Worm (Caenorhabditis elegans): ENCODE results near the gene ctf-18.

The ctf-18 gene

ce11 chrIV:10153479-10153878 is 27.0 kb upstream of the ctf-18 start:
- TF ChIP-seq ham-2 (GFP tag; optimal IDR thresholded peaks at IDR 0.05) (no peak), sem-2 (GFP tag; optimal IDR thresholded peaks at IDR 0.05) (no peak), hlh-1 (tag; optimal IDR thresholded peaks at IDR 0.05) (no peak), nhr-237 (tag; optimal IDR thresholded peaks at IDR 0.05) (no peak)

- TF ChIP-seq elt-1 (tag; optimal IDR thresholded peaks at IDR 0.05; ENCODE audit: borderline replicate concordance, insufficient read depth) (no peak), ces-1 (GFP tag; optimal IDR thresholded peaks at IDR 0.05) (peak; percentile 92), sem-2 (GFP tag; optimal IDR thresholded peaks at IDR 0.05) (no peak), lsy-2 (tag; optimal IDR thresholded peaks at IDR 0.05) (peak; percentile 92), nhr-2 (tag; optimal IDR thresholded peaks at IDR 0.05) (peak; percentile 28)
Measured at ce11 chrIV:10151439-10151997, 25.1 kb upstream of the ctf-18 start, which contains the start of gene copg-1. Gene copg-1, plus strand, starts transcription at chrIV:10151947.

ce11 chrIV:10150552-10151004 is 24.1 kb upstream of the ctf-18 start, which contains the start of gene tsp-12:
Gene tsp-12, minus strand, starts transcription at chrIV:10150602.
- TF ChIP-seq lin-13 (tag; optimal IDR thresholded peaks at IDR 0.05) (no peak), mab-5 (tag; optimal IDR thresholded peaks at IDR 0.05) (no peak), ces-1 (GFP tag; optimal IDR thresholded peaks at IDR 0.05) (peak; percentile 83), ceh-83 (GFP tag; optimal IDR thresholded peaks at IDR 0.05) (no peak), lsy-2 (tag; optimal IDR thresholded peaks at IDR 0.05) (no peak), sptf-1 (tag; optimal IDR thresholded peaks at IDR 0.05) (peak; percentile 27)

- TF ChIP-seq lin-32 (GFP tag; optimal IDR thresholded peaks at IDR 0.05) (no peak), mls-2 (tag; optimal IDR thresholded peaks at IDR 0.05) (no peak), ztf-11 (tag; optimal IDR thresholded peaks at IDR 0.05) (no peak), sptf-1 (tag; optimal IDR thresholded peaks at IDR 0.05) (no peak), lsy-2 (tag; optimal IDR thresholded peaks at IDR 0.05) (no peak), ceh-43 (GFP tag; optimal IDR thresholded peaks at IDR 0.05) (no peak), mab-5 (tag; optimal IDR thresholded peaks at IDR 0.05) (no peak), bed-3 (GFP tag; optimal IDR thresholded peaks at IDR 0.05) (no peak)
Measured at ce11 chrIV:10148938-10149337, 22.5 kb upstream of the ctf-18 start, which contains the start of gene pigs-1. Gene pigs-1, minus strand, starts transcription at chrIV:10149038.

ce11 chrIV:10146885-10147284 is 20.4 kb upstream of the ctf-18 start, which contains the start of gene T14G10.8:
Gene T14G10.8, minus strand, starts transcription at chrIV:10146985.
- TF ChIP-seq nhr-237 (tag; optimal IDR thresholded peaks at IDR 0.05), result no peak
- TF ChIP-seq sem-2 (GFP tag; optimal IDR thresholded peaks at IDR 0.05), result no peak
- no peak for TF ChIP-seq pha-4 (tag; optimal IDR thresholded peaks at IDR 0.05)
- no peak for TF ChIP-seq M03D4.4 (tag; optimal IDR thresholded peaks at IDR 0.05)
- TF ChIP-seq unc-62 (GFP tag; optimal IDR thresholded peaks at IDR 0.05), result no peak
- TF ChIP-seq nhr-12 (tag; optimal IDR thresholded peaks at IDR 0.05), result no peak
- TF ChIP-seq bed-3 (GFP tag; optimal IDR thresholded peaks at IDR 0.05), result no peak
- no peak for TF ChIP-seq unc-39 (tag; optimal IDR thresholded peaks at IDR 0.05)

- TF ChIP-seq lin-13 (tag; optimal IDR thresholded peaks at IDR 0.05) (no peak), unc-39 (tag; optimal IDR thresholded peaks at IDR 0.05) (no peak), nhr-12 (tag; optimal IDR thresholded peaks at IDR 0.05) (no peak), elt-3 (tag; optimal IDR thresholded peaks at IDR 0.05) (no peak), lin-32 (GFP tag; optimal IDR thresholded peaks at IDR 0.05) (no peak), mls-2 (tag; optimal IDR thresholded peaks at IDR 0.05) (no peak), cnd-1 (tag; optimal IDR thresholded peaks at IDR 0.05) (no peak), nhr-237 (tag; optimal IDR thresholded peaks at IDR 0.05) (no peak), hlh-1 (tag; optimal IDR thresholded peaks at IDR 0.05) (no peak), ces-1 (GFP tag; optimal IDR thresholded peaks at IDR 0.05) (no peak)
Measured at ce11 chrIV:10144909-10145308, 18.5 kb upstream of the ctf-18 start.

ce11 chrIV:10144487-10144886 is 18.0 kb upstream of the ctf-18 start:
- TF ChIP-seq nhr-12 (tag; optimal IDR thresholded peaks at IDR 0.05), result no peak
- TF ChIP-seq nhr-237 (tag; optimal IDR thresholded peaks at IDR 0.05), result no peak
- no peak for TF ChIP-seq M03D4.4 (tag; optimal IDR thresholded peaks at IDR 0.05)
- TF ChIP-seq mep-1 (tag; optimal IDR thresholded peaks at IDR 0.05), result no peak
- TF ChIP-seq lsy-2 (tag; optimal IDR thresholded peaks at IDR 0.05), result no peak
- no peak for TF ChIP-seq snpc-4 (tag; optimal IDR thresholded peaks at IDR 0.05)
- TF ChIP-seq blmp-1 (tag; optimal IDR thresholded peaks at IDR 0.05), result no peak
- TF ChIP-seq sem-2 (GFP tag; optimal IDR thresholded peaks at IDR 0.05), result no peak
- no peak for TF ChIP-seq flh-1 (GFP tag; optimal IDR thresholded peaks at IDR 0.05)
- TF ChIP-seq tbx-8 (GFP tag; optimal IDR thresholded peaks at IDR 0.05), result no peak
- no peak for TF ChIP-seq mab-5 (tag; optimal IDR thresholded peaks at IDR 0.05)
- TF ChIP-seq unc-62 (GFP tag; optimal IDR thresholded peaks at IDR 0.05), result no peak
- no peak for TF ChIP-seq nhr-2 (tag; optimal IDR thresholded peaks at IDR 0.05)
- no peak for TF ChIP-seq elt-1 (tag; optimal IDR thresholded peaks at IDR 0.05; ENCODE audit: borderline replicate concordance, insufficient read depth)
- no peak for TF ChIP-seq ztf-11 (tag; optimal IDR thresholded peaks at IDR 0.05)
- TF ChIP-seq unc-120 (tag; optimal IDR thresholded peaks at IDR 0.05; ENCODE audit: poor library complexity, severe bottlenecking), result no peak
- TF ChIP-seq bed-3 (GFP tag; optimal IDR thresholded peaks at IDR 0.05), result no peak
- no peak for TF ChIP-seq nhr-76 (tag; optimal IDR thresholded peaks at IDR 0.05)
- TF ChIP-seq ceh-83 (GFP tag; optimal IDR thresholded peaks at IDR 0.05), result no peak
